Fruit fly (Drosophila melanogaster): ENCODE data around the gene CG4174.

- TF ChIP-seq Hmr (GFP tag; optimal IDR thresholded peaks at IDR 0.05) (no peak), Jarid2 (GFP tag; optimal IDR thresholded peaks at IDR 0.05) (no peak), ems (GFP tag; optimal IDR thresholded peaks at IDR 0.05) (no peak), CG10209 (GFP tag; optimal IDR thresholded peaks at IDR 0.05) (no peak), Gug (GFP tag; IDR thresholded peaks at IDR 0.05) (no peak), psq (GFP tag; optimal IDR thresholded peaks at IDR 0.05) (no peak), Fer3 (tag; optimal IDR thresholded peaks at IDR 0.05) (no peak), ash1 (GFP tag; optimal IDR thresholded peaks at IDR 0.05) (no peak), CHES-1-like (GFP tag; optimal IDR thresholded peaks at IDR 0.05) (no peak), da (GFP tag; optimal IDR thresholded peaks at IDR 0.05) (no peak), CG15269 (tag; optimal IDR thresholded peaks at IDR 0.05) (no peak), Hey (tag; optimal IDR thresholded peaks at IDR 0.05) (no peak)
Measured at dm6 chr3L:18609320-18609719, 8.4 kb downstream of the CG4174 start, which contains the start of gene CG32201.

All from whole organism, embryonic.